Worm (Caenorhabditis elegans): ENCODE measurements around the gene atf-6.

Gene atf-6

ce11 chrX:12480447-12480998 is at the start of gene atf-6:
TSS of gene atf-6 (plus strand) at chrX:12480948.
- no peak for TF ChIP-seq ama-1 (optimal IDR thresholded peaks at IDR 0.05)
- peak; percentile 52 for TF ChIP-seq ceh-82 (tag; optimal IDR thresholded peaks at IDR 0.05)
- no peak for TF ChIP-seq dmd-4 (tag; optimal IDR thresholded peaks at IDR 0.05)
- TF ChIP-seq nhr-237 (tag; optimal IDR thresholded peaks at IDR 0.05), result no peak
- TF ChIP-seq unc-62 (GFP tag; optimal IDR thresholded peaks at IDR 0.05), result no peak
- TF ChIP-seq nhr-12 (tag; optimal IDR thresholded peaks at IDR 0.05), result no peak
- TF ChIP-seq sma-9 (GFP tag; optimal IDR thresholded peaks at IDR 0.05), result peak; percentile 85
- TF ChIP-seq sma-9 (tag; optimal IDR thresholded peaks at IDR 0.05), result no peak
- TF ChIP-seq egl-27 (tag; optimal IDR thresholded peaks at IDR 0.05), result peak; percentile 40
- TF ChIP-seq nhr-77 (tag; optimal IDR thresholded peaks at IDR 0.05), result no peak
- TF ChIP-seq R02D3.7 (tag; optimal IDR thresholded peaks at IDR 0.05), result no peak
- peak; percentile 64 for TF ChIP-seq Y55F3AM.14 (GFP tag; optimal IDR thresholded peaks at IDR 0.05)
- peak; percentile 84 for TF ChIP-seq crh-2 (tag; optimal IDR thresholded peaks at IDR 0.05)
- TF ChIP-seq unc-55 (GFP tag; optimal IDR thresholded peaks at IDR 0.05), result peak; percentile 76
- no peak for TF ChIP-seq nhr-10 (tag; optimal IDR thresholded peaks at IDR 0.05)
- TF ChIP-seq nhr-129 (tag; optimal IDR thresholded peaks at IDR 0.05), result peak; percentile 86
- no peak for TF ChIP-seq lin-39 (tag; optimal IDR thresholded peaks at IDR 0.05)
- TF ChIP-seq mbf-1 (tag; optimal IDR thresholded peaks at IDR 0.05), result no peak
- TF ChIP-seq ztf-4 (tag; optimal IDR thresholded peaks at IDR 0.05), result peak; percentile 52
- TF ChIP-seq ZK546.5 (tag; optimal IDR thresholded peaks at IDR 0.05), result no peak
- peak; percentile 76 for TF ChIP-seq ceh-16 (tag; optimal IDR thresholded peaks at IDR 0.05)
- TF ChIP-seq nhr-6 (tag; optimal IDR thresholded peaks at IDR 0.05), result peak; percentile 31
- TF ChIP-seq ztf-11 (tag; optimal IDR thresholded peaks at IDR 0.05), result no peak
- no peak for TF ChIP-seq nhr-25 (tag; optimal IDR thresholded peaks at IDR 0.05)
- TF ChIP-seq lin-11 (tag; optimal IDR thresholded peaks at IDR 0.05), result peak; percentile 61
- peak; percentile 77 for TF ChIP-seq sem-4 (tag; optimal IDR thresholded peaks at IDR 0.05)
- TF ChIP-seq mdl-1 (tag; optimal IDR thresholded peaks at IDR 0.05), result peak; percentile 29 to 79
- TF ChIP-seq snpc-4 (tag; optimal IDR thresholded peaks at IDR 0.05), result peak; percentile 37
- peak; percentile 93 for TF ChIP-seq sma-3 (GFP tag; optimal IDR thresholded peaks at IDR 0.05)
- no peak for TF ChIP-seq alr-1 (tag; optimal IDR thresholded peaks at IDR 0.05)
- no peak for TF ChIP-seq elt-1 (tag; optimal IDR thresholded peaks at IDR 0.05)
- no peak for TF ChIP-seq elt-3 (tag; optimal IDR thresholded peaks at IDR 0.05)
- peak in 1 of 2 experiments; percentile 77 for TF ChIP-seq lsy-2 (tag; optimal IDR thresholded peaks at IDR 0.05)
- peak; percentile 83 for TF ChIP-seq C34F6.9 (tag; optimal IDR thresholded peaks at IDR 0.05)
- peak; percentile 72 for TF ChIP-seq fos-1 (tag; optimal IDR thresholded peaks at IDR 0.05)
- TF ChIP-seq F13H6.1 (tag; optimal IDR thresholded peaks at IDR 0.05), result peak; percentile 95
- no peak for TF ChIP-seq skn-1 (tag; optimal IDR thresholded peaks at IDR 0.05)
- TF ChIP-seq nhr-21 (tag; optimal IDR thresholded peaks at IDR 0.05), result peak; percentile 73
- TF ChIP-seq lin-13 (GFP tag; optimal IDR thresholded peaks at IDR 0.05), result peak; percentile 85
- TF ChIP-seq gmeb-1 (tag; optimal IDR thresholded peaks at IDR 0.05), result peak; percentile 71
- peak; percentile 90 for TF ChIP-seq zag-1 (tag; optimal IDR thresholded peaks at IDR 0.05)
- no peak for TF ChIP-seq nhr-23 (tag; optimal IDR thresholded peaks at IDR 0.05)
- TF ChIP-seq peb-1 (tag; optimal IDR thresholded peaks at IDR 0.05), result peak; percentile 67
- TF ChIP-seq mab-5 (tag; optimal IDR thresholded peaks at IDR 0.05), result peak; percentile 85
- TF ChIP-seq nhr-11 (tag; optimal IDR thresholded peaks at IDR 0.05), result no peak
- no peak for TF ChIP-seq aly-2 (tag; optimal IDR thresholded peaks at IDR 0.05)
- peak; percentile 41 for TF ChIP-seq blmp-1 (tag; optimal IDR thresholded peaks at IDR 0.05; ENCODE audit: insufficient read depth)
- TF ChIP-seq ztf-1 (GFP tag; conservative IDR thresholded peaks at IDR 0.05), result no peak
- TF ChIP-seq unc-39 (tag; optimal IDR thresholded peaks at IDR 0.05), result no peak
